Fruit fly (Drosophila melanogaster): ENCODE measurements around the gene CG5167.
A peak's percentile ranks its signal among the peaks of the same experiment; 100 is the strongest.

The CG5167 gene

DNA sequence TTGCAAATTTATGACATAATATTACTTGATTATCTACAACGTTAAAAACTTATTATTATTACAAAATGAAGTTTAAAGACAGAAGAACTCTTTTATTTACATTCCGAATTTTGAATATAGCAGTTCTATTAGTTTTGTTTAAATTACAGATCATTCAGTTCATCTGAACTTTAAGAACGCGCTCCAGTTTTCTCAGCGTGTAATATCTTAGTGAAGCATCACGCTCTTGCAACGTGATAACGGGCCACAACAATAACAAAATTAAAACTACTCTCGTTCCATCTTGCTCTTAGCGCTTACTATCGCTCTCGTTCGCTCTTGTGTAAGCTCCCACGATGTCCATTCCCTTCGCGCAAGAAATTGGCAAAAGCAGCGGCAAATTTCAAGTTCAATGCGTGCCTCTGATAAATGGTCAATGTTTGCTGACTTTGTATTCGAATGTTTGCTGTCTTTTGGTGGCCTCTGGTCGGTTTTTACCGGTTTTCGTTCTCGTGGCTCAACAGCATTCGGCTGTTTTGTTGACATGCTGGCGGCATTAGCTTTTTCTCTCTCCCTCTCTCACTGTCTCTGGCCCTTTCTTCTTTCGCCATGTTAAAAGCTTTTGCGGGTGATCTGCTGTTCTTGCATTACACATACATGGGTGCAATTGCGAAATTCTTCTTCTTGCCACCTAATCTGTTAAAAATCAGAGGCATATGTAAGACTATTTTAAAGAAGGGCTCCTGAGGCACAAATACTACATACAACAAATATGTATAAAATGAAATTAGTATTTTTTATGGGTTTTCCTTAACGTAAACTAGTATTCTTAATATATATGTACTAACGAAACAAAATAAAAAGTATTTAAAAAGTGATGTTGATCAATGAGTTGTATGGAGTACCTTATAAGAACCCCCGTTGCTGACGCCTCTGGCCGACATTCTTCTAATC, 36.5 kb downstream of the CG5167 start (continued):
- TF ChIP-seq CG9609 (GFP tag; optimal IDR thresholded peaks at IDR 0.05), result no peak
- peak; percentile 3 for TF ChIP-seq org-1 (GFP tag; optimal IDR thresholded peaks at IDR 0.05)
- TF ChIP-seq CG34224 (GFP tag; IDR thresholded peaks at IDR 0.05; ENCODE audit: partially characterized antibody), result 0 out of 3 replicates have a peak, but pooled peaks have one; percentile 8
- TF ChIP-seq Neu2 (GFP tag; optimal IDR thresholded peaks at IDR 0.05; ENCODE audit: borderline replicate concordance), result no peak
- no peak for TF ChIP-seq bigmax (GFP tag; optimal IDR thresholded peaks at IDR 0.05)
- TF ChIP-seq HHEX (GFP tag; optimal IDR thresholded peaks at IDR 0.05), result peak; percentile 5
- peak; percentile 29; the same call in 1 of the 2 replicates for TF ChIP-seq Ptx1 (GFP tag; IDR thresholded peaks at IDR 0.05)
- no peak for TF ChIP-seq CG13123 (GFP tag; optimal IDR thresholded peaks at IDR 0.05)
- peak; percentile 67 for TF ChIP-seq CG18599 (GFP tag; optimal IDR thresholded peaks at IDR 0.05)
- TF ChIP-seq CG16779 (GFP tag; IDR thresholded peaks at IDR 0.05), result no peak
- no peak for TF ChIP-seq CG7745 (tag; optimal IDR thresholded peaks at IDR 0.05)
- TF ChIP-seq CG32772 (GFP tag; IDR thresholded peaks at IDR 0.05), result no peak
- peak; percentile 30; the same call in 1 of the 2 replicates for TF ChIP-seq Xrp1 (GFP tag; IDR thresholded peaks at IDR 0.05)
- peak; percentile 24; the same call in 1 of the 2 replicates for TF ChIP-seq CG31441 (GFP tag; IDR thresholded peaks at IDR 0.05)
- TF ChIP-seq lov (optimal IDR thresholded peaks at IDR 0.05), result no peak
- TF ChIP-seq lov (GFP tag; IDR thresholded peaks at IDR 0.05), result no peak
- TF ChIP-seq YL-1 (GFP tag; optimal IDR thresholded peaks at IDR 0.05), result no peak
- TF ChIP-seq CG1602 (GFP tag; optimal IDR thresholded peaks at IDR 0.05), result no peak
- TF ChIP-seq CG1792 (GFP tag; optimal IDR thresholded peaks at IDR 0.05), result no peak
- TF ChIP-seq H15 (GFP tag; IDR thresholded peaks at IDR 0.05), result no peak
- TF ChIP-seq Hmx (GFP tag; optimal IDR thresholded peaks at IDR 0.05), result peak; percentile 9
- peak; percentile 45 for TF ChIP-seq CG32532 (GFP tag; IDR thresholded peaks at IDR 0.05)
- peak; percentile 16 for TF ChIP-seq CG12391 (tag; optimal IDR thresholded peaks at IDR 0.05)
- no peak for TF ChIP-seq Lpt (GFP tag; optimal IDR thresholded peaks at IDR 0.05)
- TF ChIP-seq seq (GFP tag; IDR thresholded peaks at IDR 0.05), result no peak
- TF ChIP-seq BEAF-32 (GFP tag; optimal IDR thresholded peaks at IDR 0.05), result no peak
- peak; percentile 67 for TF ChIP-seq lbe (GFP tag; optimal IDR thresholded peaks at IDR 0.05)
- peak; percentile 56 for TF ChIP-seq lilli (GFP tag; optimal IDR thresholded peaks at IDR 0.05)
- peak; percentile 64 for TF ChIP-seq ftz-f1 (GFP tag; optimal IDR thresholded peaks at IDR 0.05)
- TF ChIP-seq CG1529 (GFP tag; optimal IDR thresholded peaks at IDR 0.05), result no peak
- TF ChIP-seq CG12659 (GFP tag; optimal IDR thresholded peaks at IDR 0.05), result peak; percentile 43
- no peak for TF ChIP-seq Ravus (GFP tag; IDR thresholded peaks at IDR 0.05)
- TF ChIP-seq D19B (GFP tag; optimal IDR thresholded peaks at IDR 0.05), result peak; percentile 23
- peak; percentile 58 for TF ChIP-seq CG11504 (tag; optimal IDR thresholded peaks at IDR 0.05)
- peak; percentile 25 for TF ChIP-seq CG17359 (tag; optimal IDR thresholded peaks at IDR 0.05)
- no peak for TF ChIP-seq danr (GFP tag; IDR thresholded peaks at IDR 0.05)
- no peak for TF ChIP-seq hkb (optimal IDR thresholded peaks at IDR 0.05)
- TF ChIP-seq hkb (GFP tag; IDR thresholded peaks at IDR 0.05), result no peak
- peak; percentile 39 for TF ChIP-seq Atf6 (GFP tag; IDR thresholded peaks at IDR 0.05)
- TF ChIP-seq gro (GFP tag; optimal IDR thresholded peaks at IDR 0.05), result no peak
- peak; percentile 34 for TF ChIP-seq unpg (GFP tag; optimal IDR thresholded peaks at IDR 0.05)
- TF ChIP-seq Max (GFP tag; optimal IDR thresholded peaks at IDR 0.05), result peak; percentile 23
- no peak for TF ChIP-seq peb (GFP tag; IDR thresholded peaks at IDR 0.05)
- peak; percentile 33 for TF ChIP-seq Fer1 (GFP tag; optimal IDR thresholded peaks at IDR 0.05)
- no peak for TF ChIP-seq Jarid2 (GFP tag; optimal IDR thresholded peaks at IDR 0.05)
- no peak for TF ChIP-seq ara (GFP tag; IDR thresholded peaks at IDR 0.05)
- peak; percentile 13 for TF ChIP-seq bcd (GFP tag; optimal IDR thresholded peaks at IDR 0.05)
- peak; percentile 17 for TF ChIP-seq Sox100B (GFP tag; optimal IDR thresholded peaks at IDR 0.05)
- TF ChIP-seq CG10209 (GFP tag; optimal IDR thresholded peaks at IDR 0.05), result peak; percentile 24

All from whole organism, embryonic.